Worm (Caenorhabditis elegans) whole organism, L2 larva: ENCODE measurements around the gene R10E4.1.

Experiments
- alr-1 ChIP-seq: fragments of 150-350 bp; optimal IDR thresholded peaks from 2 replicates; lab custom pipeline; 2014; ENCODE audit warnings: missing biosample characterization, missing genetic modification characterization
- aly-2 ChIP-seq: fragments of 150-350 bp; optimal IDR thresholded peaks from 2 replicates; lab custom pipeline; 2014; ENCODE audit warnings: missing biosample characterization, missing genetic modification characterization
- ama-1 ChIP-seq: fragments of 150-350 bp; optimal IDR thresholded peaks from 2 replicates; lab custom pipeline; 2018; ENCODE audit warnings: inconsistent platforms
- blmp-1 ChIP-seq: sonication (generic microtip); optimal IDR thresholded peaks from 2 replicates; lab custom pipeline; 2017; ENCODE audit warnings: missing genetic modification characterization, mild to moderate bottlenecking, missing compliant biosample characterization, antibody characterized with exemption, moderate library complexity; ENCODE audit not compliant: insufficient read depth
- lin-39 ChIP-seq: fragments of 150-350 bp; optimal IDR thresholded peaks from 2 replicates; lab custom pipeline; 2014; ENCODE audit warnings: missing biosample characterization, missing genetic modification reagents, missing genetic modification characterization
- mab-5 ChIP-seq: fragments of 150-350 bp; optimal IDR thresholded peaks from 2 replicates; lab custom pipeline; 2014; ENCODE audit warnings: missing biosample characterization, missing genetic modification characterization
- nhr-11 ChIP-seq: fragments of 150-350 bp; optimal IDR thresholded peaks from 2 replicates; lab custom pipeline; 2014; ENCODE audit warnings: missing biosample characterization, missing genetic modification characterization
- nhr-12 ChIP-seq: fragments of 150-350 bp; optimal IDR thresholded peaks from 2 replicates; lab custom pipeline; 2014; ENCODE audit warnings: missing biosample characterization, missing genetic modification characterization
- nhr-237 ChIP-seq: fragments of 150-350 bp; optimal IDR thresholded peaks from 2 replicates; lab custom pipeline; 2014; ENCODE audit warnings: missing biosample characterization, missing genetic modification characterization
- unc-62 ChIP-seq: fragments of 150-350 bp; optimal IDR thresholded peaks from 2 replicates; lab custom pipeline; 2014; ENCODE audit warnings: missing biosample characterization, missing genetic modification reagents, missing genetic modification characterization
- zag-1 ChIP-seq: fragments of 150-350 bp; optimal IDR thresholded peaks from 2 replicates; lab custom pipeline; 2014; ENCODE audit warnings: missing biosample characterization, missing genetic modification characterization

- TF ChIP-seq nhr-237 (tag; lab: Kevin White, UChicago) (no peak), zag-1 (tag; lab: Kevin White, UChicago) (no peak), unc-62 (GFP tag; lab: Kevin White, UChicago) (no peak), alr-1 (tag; lab: Kevin White, UChicago) (no peak), lin-39 (tag; lab: Kevin White, UChicago) (no peak), ama-1 (lab: Kevin White, UChicago) (no peak), blmp-1 (no peak), nhr-12 (tag; lab: Kevin White, UChicago) (no peak), aly-2 (tag; lab: Kevin White, UChicago) (no peak), mab-5 (tag; lab: Kevin White, UChicago) (no peak), nhr-11 (tag; lab: Kevin White, UChicago) (no peak)
Observed at ce11 chrIII:4293108-4293507, 23.6 kb downstream of the R10E4.1 start, which contains the start of gene R10E4.6.
